Worm (Caenorhabditis elegans): Measurements from ENCODE around the gene sdf-9.

ce11 chrV:20814424-20814823 lies 16.4 kb downstream of the sdf-9 start, which contains the start of gene Y44A6D.7:
- TF ChIP-seq blmp-1 (tag; optimal IDR thresholded peaks at IDR 0.05), result no peak
- no peak for TF ChIP-seq zip-8 (tag; optimal IDR thresholded peaks at IDR 0.05)
- TF ChIP-seq ham-2 (GFP tag; optimal IDR thresholded peaks at IDR 0.05), result no peak
- no peak for TF ChIP-seq M03D4.4 (tag; optimal IDR thresholded peaks at IDR 0.05)
- no peak for TF ChIP-seq unc-62 (GFP tag; optimal IDR thresholded peaks at IDR 0.05)
- TF ChIP-seq elt-1 (tag; optimal IDR thresholded peaks at IDR 0.05; ENCODE audit: borderline replicate concordance, insufficient read depth), result no peak
- TF ChIP-seq nhr-76 (tag; optimal IDR thresholded peaks at IDR 0.05), result no peak
- TF ChIP-seq tbx-8 (GFP tag; optimal IDR thresholded peaks at IDR 0.05), result no peak
- no peak for TF ChIP-seq pha-4 (tag; optimal IDR thresholded peaks at IDR 0.05)
- TF ChIP-seq nhr-237 (tag; optimal IDR thresholded peaks at IDR 0.05), result no peak
- TF ChIP-seq nhr-12 (tag; optimal IDR thresholded peaks at IDR 0.05), result no peak
- TF ChIP-seq snpc-4 (tag; optimal IDR thresholded peaks at IDR 0.05), result no peak
- no peak for TF ChIP-seq elt-3 (tag; optimal IDR thresholded peaks at IDR 0.05)

Measured in whole organism, mixed stage, embryonic.